Worm (Caenorhabditis elegans) whole organism, late embryonic: ENCODE measurements around the gene T05B9.1.

ENCODE experiments used
- C08G9.2 ChIP-seq: sonication (generic microtip); optimal IDR thresholded peaks from 2 replicates; lab custom pipeline; 2016; ENCODE audit warnings: mild to moderate bottlenecking, missing genetic modification characterization, moderate library complexity, missing compliant biosample characterization
- K02D7.2 ChIP-seq: sonication (generic microtip); optimal IDR thresholded peaks from 2 replicates; lab custom pipeline; 2017; ENCODE audit warnings: mild to moderate bottlenecking, missing genetic modification characterization, missing compliant biosample characterization
- T23F11.4 ChIP-seq: fragments of 200-800 bp; sonication (Bioruptor generic); optimal IDR thresholded peaks from 2 replicates; lab custom pipeline; 2018; ENCODE audit warnings: mild to moderate bottlenecking, missing genetic modification characterization, missing compliant biosample characterization
- Y22D7AL.16 ChIP-seq: sonication (generic microtip); optimal IDR thresholded peaks from 2 replicates; lab custom pipeline; 2016; ENCODE audit warnings: missing genetic modification characterization, missing compliant biosample characterization
- ceh-18 ChIP-seq: sonication (generic microtip); optimal IDR thresholded peaks from 2 replicates; lab custom pipeline; 2016; ENCODE audit warnings: missing genetic modification characterization, missing compliant biosample characterization
- ceh-19 ChIP-seq: fragments of 200-800 bp; sonication (Bioruptor generic); optimal IDR thresholded peaks from 2 replicates; lab custom pipeline; 2018; ENCODE audit warnings: mild to moderate bottlenecking, missing genetic modification characterization, missing compliant biosample characterization
- ceh-2 ChIP-seq: sonication (generic microtip); optimal IDR thresholded peaks from 2 replicates; lab custom pipeline; 2016; ENCODE audit warnings: missing genotype, missing genetic modification characterization, missing compliant biosample characterization
- ceh-22 ChIP-seq: sonication (generic microtip); optimal IDR thresholded peaks from 2 replicates; lab custom pipeline; 2017; ENCODE audit warnings: missing biosample characterization, missing genetic modification characterization
- ceh-24 ChIP-seq: sonication (generic microtip); optimal IDR thresholded peaks from 2 replicates; lab custom pipeline; 2016; ENCODE audit warnings: mild to moderate bottlenecking, missing genetic modification characterization, missing compliant biosample characterization
- ceh-30 ChIP-seq: fragments of 150-350 bp; optimal IDR thresholded peaks from 2 replicates; lab custom pipeline; 2014; ENCODE audit warnings: missing biosample characterization, missing genetic modification characterization
- ceh-31 ChIP-seq: sonication (generic microtip); optimal IDR thresholded peaks from 2 replicates; lab custom pipeline; 2016; ENCODE audit warnings: missing genetic modification characterization, missing compliant biosample characterization
- ceh-34 ChIP-seq: sonication (generic microtip); optimal IDR thresholded peaks from 2 replicates; lab custom pipeline; 2016; ENCODE audit warnings: mild to moderate bottlenecking, missing genetic modification characterization, missing compliant biosample characterization
- ceh-45 ChIP-seq: fragments of 200-800 bp; sonication (Bioruptor generic); IDR thresholded peaks from 2 replicates; pipeline ENCODE4 v1.3.6; 2022; ENCODE audit warnings: missing genetic modification reagents, missing genetic modification characterization, missing compliant biosample characterization
- ceh-48 ChIP-seq: sonication (generic microtip); optimal IDR thresholded peaks from 2 replicates; lab custom pipeline; 2016; ENCODE audit warnings: missing genetic modification characterization, inconsistent platforms, missing compliant biosample characterization
- ceh-6 ChIP-seq: fragments of 200-800 bp; sonication (Bioruptor generic); optimal IDR thresholded peaks from 2 replicates; lab custom pipeline; 2018; ENCODE audit warnings: mild to moderate bottlenecking, missing genetic modification characterization, missing compliant biosample characterization
- che-1 ChIP-seq: sonication (generic microtip); optimal IDR thresholded peaks from 2 replicates; lab custom pipeline; 2016; ENCODE audit warnings: mild to moderate bottlenecking, missing genetic modification characterization, missing compliant biosample characterization
- dve-1 ChIP-seq: sonication (generic microtip); optimal IDR thresholded peaks from 2 replicates; lab custom pipeline; 2017; ENCODE audit warnings: antibody characterized with exemption, mild to moderate bottlenecking, missing genetic modification characterization, missing compliant biosample characterization
- elt-2 ChIP-seq: sonication (generic microtip); optimal IDR thresholded peaks from 2 replicates; lab custom pipeline; 2016; ENCODE audit warnings: missing genetic modification reagents, missing genetic modification characterization, missing compliant biosample characterization
- ets-4 ChIP-seq: sonication (generic microtip); optimal IDR thresholded peaks from 2 replicates; lab custom pipeline; 2016; ENCODE audit warnings: missing genetic modification characterization, missing compliant biosample characterization
- eyg-1 ChIP-seq: sonication (generic microtip); optimal IDR thresholded peaks from 2 replicates; lab custom pipeline; 2016; ENCODE audit warnings: missing genotype, missing genetic modification characterization, missing compliant biosample characterization
- fax-1 ChIP-seq: sonication (generic microtip); optimal IDR thresholded peaks from 2 replicates; lab custom pipeline; 2016; ENCODE audit warnings: missing genotype, missing genetic modification characterization, missing compliant biosample characterization
- fkh-6 ChIP-seq: sonication (generic microtip); optimal IDR thresholded peaks from 2 replicates; lab custom pipeline; 2016; ENCODE audit warnings: missing genetic modification characterization, missing compliant biosample characterization
- gmeb-2 ChIP-seq: sonication (generic microtip); optimal IDR thresholded peaks from 2 replicates; lab custom pipeline; 2016; ENCODE audit warnings: missing genetic modification characterization, inconsistent platforms, missing compliant biosample characterization
- hlh-13 ChIP-seq: fragments of 200-800 bp; sonication (Bioruptor generic); optimal IDR thresholded peaks from 2 replicates; lab custom pipeline; 2018; ENCODE audit warnings: mild to moderate bottlenecking, missing genetic modification characterization, missing compliant biosample characterization
- hlh-15 ChIP-seq: sonication (generic microtip); optimal IDR thresholded peaks from 2 replicates; lab custom pipeline; 2016; ENCODE audit warnings: missing genetic modification characterization, missing compliant biosample characterization
- hlh-30 ChIP-seq: sonication (generic microtip); optimal IDR thresholded peaks from 2 replicates; lab custom pipeline; 2017; ENCODE audit warnings: antibody characterized with exemption, missing genetic modification characterization, missing compliant biosample characterization; ENCODE audit not compliant: insufficient read depth
- hlh-8 ChIP-seq: sonication (generic microtip); optimal IDR thresholded peaks from 2 replicates; lab custom pipeline; 2016; ENCODE audit warnings: missing genotype, missing genetic modification characterization, missing compliant biosample characterization
- lim-6 ChIP-seq: sonication (generic microtip); optimal IDR thresholded peaks from 2 replicates; lab custom pipeline; 2016; ENCODE audit warnings: missing genetic modification characterization, missing compliant biosample characterization
- nhr-11 ChIP-seq: fragments of 150-350 bp; optimal IDR thresholded peaks from 2 replicates; lab custom pipeline; 2014; ENCODE audit warnings: missing biosample characterization, missing genetic modification characterization
- nhr-232 ChIP-seq: sonication (generic microtip); optimal IDR thresholded peaks from 2 replicates; lab custom pipeline; 2016; ENCODE audit warnings: missing genetic modification characterization, missing compliant biosample characterization
- odd-2 ChIP-seq: sonication (generic microtip); optimal IDR thresholded peaks from 2 replicates; lab custom pipeline; 2017; ENCODE audit warnings: antibody characterized with exemption, mild to moderate bottlenecking, missing genetic modification characterization, missing compliant biosample characterization
- pat-9 ChIP-seq: fragments of 200-800 bp; sonication (Bioruptor generic); optimal IDR thresholded peaks from 2 replicates; lab custom pipeline; 2018; ENCODE audit warnings: mild to moderate bottlenecking, missing genetic modification characterization, moderate library complexity, missing compliant biosample characterization
- pax-1 ChIP-seq: fragments of 150-350 bp; optimal IDR thresholded peaks from 2 replicates; lab custom pipeline; 2014; ENCODE audit warnings: missing biosample characterization, missing genetic modification characterization
- pha-2 ChIP-seq: sonication (generic microtip); optimal IDR thresholded peaks from 2 replicates; lab custom pipeline; 2017; ENCODE audit warnings: mild to moderate bottlenecking, missing genetic modification characterization, missing compliant biosample characterization
- pqm-1 ChIP-seq: sonication (generic microtip); optimal IDR thresholded peaks from 2 replicates; lab custom pipeline; 2016; ENCODE audit warnings: missing genetic modification characterization, missing compliant biosample characterization
- sdc-2 ChIP-seq: sonication (generic microtip); optimal IDR thresholded peaks from 2 replicates; lab custom pipeline; 2016; ENCODE audit warnings: missing genotype, missing genetic modification characterization, missing compliant biosample characterization
- sox-4 ChIP-seq: sonication (generic microtip); optimal IDR thresholded peaks from 2 replicates; lab custom pipeline; 2017; ENCODE audit warnings: mild to moderate bottlenecking, missing genetic modification characterization, inconsistent platforms, missing compliant biosample characterization
- syd-9 ChIP-seq: sonication (generic microtip); optimal IDR thresholded peaks from 2 replicates; lab custom pipeline; 2016; ENCODE audit warnings: mild to moderate bottlenecking, missing genetic modification characterization, moderate library complexity, missing compliant biosample characterization
- tbx-2 ChIP-seq: sonication (generic microtip); optimal IDR thresholded peaks from 2 replicates; lab custom pipeline; 2016; ENCODE audit warnings: missing genetic modification characterization, missing compliant biosample characterization
- tbx-7 ChIP-seq: sonication (generic microtip); optimal IDR thresholded peaks from 2 replicates; lab custom pipeline; 2016; ENCODE audit warnings: missing genotype, missing genetic modification characterization, missing compliant biosample characterization
- ttx-3 ChIP-seq: sonication (generic microtip); optimal IDR thresholded peaks from 2 replicates; lab custom pipeline; 2016; ENCODE audit warnings: missing genetic modification reagents, missing genetic modification characterization, missing compliant biosample characterization
- unc-3 ChIP-seq, 2 experiments: fragments of 200-800 bp in 1 of 2; sonication (Bioruptor generic) in 1 of 2; sonication (generic microtip) in 1 of 2; conservative IDR thresholded peaks in 1 of 2; optimal IDR thresholded peaks in 1 of 2; 2 replicates each; pipeline versions ENCODE4 v1.3.6 to Lab custom; 2016 to 2022; ENCODE audit warnings: missing compliant biosample characterization in 2 of 2, missing genetic modification characterization in 2 of 2, missing genetic modification reagents in 1 of 2
- unc-42 ChIP-seq: sonication (generic microtip); optimal IDR thresholded peaks from 2 replicates; lab custom pipeline; 2016; ENCODE audit warnings: missing genotype, missing genetic modification characterization, missing compliant biosample characterization
- ztf-16 ChIP-seq: sonication (generic microtip); optimal IDR thresholded peaks from 2 replicates; lab custom pipeline; 2017; ENCODE audit warnings: missing genetic modification characterization, missing compliant biosample characterization

The T05B9.1 gene

ce11 chrII:11302591-11302990, 41.6 kb upstream of the T05B9.1 start, which contains the start of gene samp-1:
samp-1 (plus strand) TSS chrII:11302891.
- TF ChIP-seq lim-6 (no peak), ceh-34 (tag; lab: Kevin White, UChicago) (no peak), pat-9 (tag; lab: Kevin White, UChicago) (no peak), ceh-31 (tag; lab: Kevin White, UChicago) (no peak), hlh-8 (no peak), ttx-3 (tag; lab: Kevin White, UChicago) (no peak), ceh-2 (tag; lab: Kevin White, UChicago) (no peak), pqm-1 (tag; lab: Kevin White, UChicago) (no peak), sox-4 (tag; lab: Kevin White, UChicago) (no peak), tbx-2 (no peak), ets-4 (tag; lab: Kevin White, UChicago) (no peak), tbx-7 (tag; lab: Kevin White, UChicago) (no peak), unc-42 (no peak), hlh-15 (tag; lab: Kevin White, UChicago) (no peak), dve-1 (tag; lab: Kevin White, UChicago) (no peak), pax-1 (tag; lab: Kevin White, UChicago) (no peak), ceh-24 (tag; lab: Kevin White, UChicago) (no peak), ceh-22 (no peak)

- TF ChIP-seq elt-2 (tag; lab: Kevin White, UChicago), result no peak
- no peak for TF ChIP-seq sox-4 (tag; lab: Kevin White, UChicago)
- TF ChIP-seq pha-2 (tag; lab: Kevin White, UChicago), result no peak
- no peak for TF ChIP-seq unc-3 (GFP tag; conservative IDR thresholded peaks at IDR 0.05; lab: Robert Waterston, UW)
- no peak for TF ChIP-seq unc-3 (tag; optimal IDR thresholded peaks at IDR 0.05; lab: Kevin White, UChicago)
- no peak for TF ChIP-seq hlh-15 (tag; lab: Kevin White, UChicago)
- TF ChIP-seq nhr-232 (tag; lab: Kevin White, UChicago), result no peak
- no peak for TF ChIP-seq ztf-16
- no peak for TF ChIP-seq C08G9.2 (tag; lab: Kevin White, UChicago)
- TF ChIP-seq T23F11.4 (GFP tag; lab: Kevin White, UChicago), result no peak
- no peak for TF ChIP-seq lim-6
- TF ChIP-seq, all 69 proteins: peak for 0
These were observed 40.1 kb upstream of the T05B9.1 start, which contains the start of gene raga-1 for ce11 chrII:11301059-11301458. raga-1 (plus strand) TSS chrII:11301359.

- TF ChIP-seq che-1 (tag; lab: Kevin White, UChicago) (no peak), T23F11.4 (GFP tag; lab: Kevin White, UChicago) (no peak), Y22D7AL.16 (no peak)
These were observed 36.3 kb upstream of the T05B9.1 start, which contains the start of gene saps-1 for ce11 chrII:11297217-11297738. saps-1 (plus strand) TSS chrII:11297688.

- TF ChIP-seq ceh-45 (GFP tag; lab: Robert Waterston, UW), result no peak
- no peak for TF ChIP-seq ceh-2 (tag; lab: Kevin White, UChicago)
- TF ChIP-seq pqm-1 (tag; lab: Kevin White, UChicago), result no peak
- TF ChIP-seq fkh-6, result no peak
- no peak for TF ChIP-seq pax-1 (tag; lab: Kevin White, UChicago)
- TF ChIP-seq che-1 (tag; lab: Kevin White, UChicago), result no peak
- TF ChIP-seq ttx-3 (tag; lab: Kevin White, UChicago), result no peak
- no peak for TF ChIP-seq sdc-2 (tag; lab: Kevin White, UChicago)
- TF ChIP-seq fax-1 (tag; lab: Kevin White, UChicago), result no peak
- TF ChIP-seq hlh-30 (tag; lab: Kevin White, UChicago), result no peak
- no peak for TF ChIP-seq unc-3 (GFP tag; conservative IDR thresholded peaks at IDR 0.05; lab: Robert Waterston, UW)
- no peak for TF ChIP-seq unc-3 (tag; optimal IDR thresholded peaks at IDR 0.05; lab: Kevin White, UChicago)
- TF ChIP-seq hlh-13 (GFP tag; lab: Kevin White, UChicago), result no peak
- no peak for TF ChIP-seq Y22D7AL.16
- peak; percentile 13 for TF ChIP-seq ceh-18 (tag; lab: Kevin White, UChicago)
- TF ChIP-seq ceh-19, result no peak
- no peak for TF ChIP-seq odd-2
- no peak for TF ChIP-seq lim-6
- no peak for TF ChIP-seq ceh-24 (tag; lab: Kevin White, UChicago)
- peak; percentile 55 for TF ChIP-seq ceh-31 (tag; lab: Kevin White, UChicago)
- TF ChIP-seq nhr-11 (tag; lab: Kevin White, UChicago), result no peak
- no peak for TF ChIP-seq pha-2 (tag; lab: Kevin White, UChicago)
- no peak for TF ChIP-seq ceh-48 (tag; lab: Kevin White, UChicago)
- no peak for TF ChIP-seq eyg-1 (tag; lab: Kevin White, UChicago)
- TF ChIP-seq ceh-30 (tag; lab: Kevin White, UChicago), result no peak
- TF ChIP-seq gmeb-2, result no peak
- TF ChIP-seq ceh-6 (GFP tag; lab: Kevin White, UChicago), result no peak
- TF ChIP-seq K02D7.2 (tag; lab: Kevin White, UChicago), result no peak
- TF ChIP-seq hlh-8, result no peak
- no peak for TF ChIP-seq syd-9 (tag; lab: Kevin White, UChicago)
These were observed 32.4 kb upstream of the T05B9.1 start, which contains the start of gene C47G2.4 for ce11 chrII:11293433-11293832. C47G2.4 (minus strand) TSS chrII:11293606.
